Worm (Caenorhabditis elegans): ENCODE measurements around the gene pudl-2.

The pudl-2 gene

ce11 chrIV:2805525-2805924 is 29.1 kb upstream of the pudl-2 start, which contains the start of gene Y54G2A.45 (continued):
- TF ChIP-seq madf-6 (GFP tag; IDR thresholded peaks at IDR 0.05) (peak; percentile 64), F22D6.2 (tag; optimal IDR thresholded peaks at IDR 0.05) (peak; percentile 52), somi-1 (GFP tag; optimal IDR thresholded peaks at IDR 0.05) (no peak), Y53F4B.3 (GFP tag; IDR thresholded peaks at IDR 0.05) (no peak), B0019.2 (GFP tag; conservative IDR thresholded peaks at IDR 0.05) (peak; percentile 34; the same call in 1 of the 2 replicates), ceh-79 (tag; optimal IDR thresholded peaks at IDR 0.05) (no peak), bed-2 (GFP tag; IDR thresholded peaks at IDR 0.05) (no peak), mel-28 (tag; optimal IDR thresholded peaks at IDR 0.05; ENCODE audit: borderline replicate concordance) (no peak), dpl-1 (GFP tag; optimal IDR thresholded peaks at IDR 0.05) (no peak), Y67H2A.10 (GFP tag; conservative IDR thresholded peaks at IDR 0.05) (no peak), hrde-1 (tag; optimal IDR thresholded peaks at IDR 0.05; ENCODE audit: borderline replicate concordance) (peak; percentile 87), egrh-3 (GFP tag; IDR thresholded peaks at IDR 0.05) (peak; percentile 28; the same call in 1 of the 2 replicates), lin-26 (GFP tag; IDR thresholded peaks at IDR 0.05) (peak; percentile 92), nfya-1 (tag; optimal IDR thresholded peaks at IDR 0.05; ENCODE audit: borderline replicate concordance, insufficient read depth) (no peak), efl-1 (GFP tag; optimal IDR thresholded peaks at IDR 0.05) (peak; percentile 13), fkh-3 (tag; optimal IDR thresholded peaks at IDR 0.05) (no peak), attf-5 (GFP tag; optimal IDR thresholded peaks at IDR 0.05) (peak; percentile 43), F10E7.11 (tag; optimal IDR thresholded peaks at IDR 0.05) (no peak), T07F8.4 (tag; optimal IDR thresholded peaks at IDR 0.05) (peak; percentile 76), sdz-38 (tag; optimal IDR thresholded peaks at IDR 0.05) (peak; percentile 43), ets-4 (GFP tag; optimal IDR thresholded peaks at IDR 0.05) (peak; percentile 48), F37B4.10 (GFP tag; IDR thresholded peaks at IDR 0.05) (no peak), C06A6.2 (GFP tag; conservative IDR thresholded peaks at IDR 0.05) (no peak), nhr-80 (tag; optimal IDR thresholded peaks at IDR 0.05) (peak; percentile 97), F23B12.7 (tag; optimal IDR thresholded peaks at IDR 0.05; ENCODE audit: insufficient read depth) (peak; percentile 80), hlh-12 (tag; optimal IDR thresholded peaks at IDR 0.05) (peak; percentile 20), cebp-1 (GFP tag; IDR thresholded peaks at IDR 0.05) (no peak), cebp-1 (tag; optimal IDR thresholded peaks at IDR 0.05) (peak; percentile 74), rec-8 (tag; optimal IDR thresholded peaks at IDR 0.05) (peak; percentile 62 to 84), him-1 (tag; optimal IDR thresholded peaks at IDR 0.05) (peak; percentile 79), ceh-91 (GFP tag; IDR thresholded peaks at IDR 0.05) (no peak), lin-54 (GFP tag; optimal IDR thresholded peaks at IDR 0.05) (peak; percentile 72), repo-1 (tag; optimal IDR thresholded peaks at IDR 0.05) (peak; percentile 88), F57A8.1 (GFP tag; optimal IDR thresholded peaks at IDR 0.05) (no peak), tbx-9 (tag; optimal IDR thresholded peaks at IDR 0.05; ENCODE audit: borderline replicate concordance) (no peak), snpc-4 (GFP tag; optimal IDR thresholded peaks at IDR 0.05) (peak; percentile 72), snpc-4 (tag; optimal IDR thresholded peaks at IDR 0.05) (peak; percentile 3 to 78 (median 70)), tbp1 (GFP tag; optimal IDR thresholded peaks at IDR 0.05) (peak; percentile 94), ztf-28 (GFP tag; IDR thresholded peaks at IDR 0.05) (no peak), madf-10 (tag; optimal IDR thresholded peaks at IDR 0.05) (peak; percentile 86), madf-3 (GFP tag; IDR thresholded peaks at IDR 0.05) (no peak), lag-1 (GFP tag; IDR thresholded peaks at IDR 0.05) (no peak), B0336.3 (GFP tag; IDR thresholded peaks at IDR 0.05) (peak; percentile 83), hmg-20 (GFP tag; IDR thresholded peaks at IDR 0.05) (no peak), nhr-27 (tag; optimal IDR thresholded peaks at IDR 0.05) (no peak), die-1 (tag; optimal IDR thresholded peaks at IDR 0.05) (peak; percentile 81), ceh-27 (GFP tag; optimal IDR thresholded peaks at IDR 0.05) (peak; percentile 20), ceh-100 (GFP tag; IDR thresholded peaks at IDR 0.05) (peak; percentile 53), B0035.1 (tag; optimal IDR thresholded peaks at IDR 0.05) (peak; percentile 50)

All from whole organism, young adult.